Worm (Caenorhabditis elegans) whole organism, L4 larva: ENCODE data around the gene nhl-3.

Experiments
- D1046.2 ChIP-seq: fragments of 200-800 bp; sonication (Bioruptor generic); IDR thresholded peaks from 2 replicates; pipeline ENCODE4 v1.3.6; 2022; ENCODE audit warnings: missing genetic modification characterization, missing compliant biosample characterization
- F10B5.3 ChIP-seq: sonication (generic microtip); optimal IDR thresholded peaks from 2 replicates; lab custom pipeline; 2016; ENCODE audit warnings: mild to moderate bottlenecking, missing genetic modification characterization, missing compliant biosample characterization
- F37D6.2 ChIP-seq: sonication (generic microtip); optimal IDR thresholded peaks from 2 replicates; lab custom pipeline; 2016; ENCODE audit warnings: mild to moderate bottlenecking, missing genetic modification characterization, missing compliant biosample characterization
- F44E2.7 ChIP-seq: fragments of 200-800 bp; sonication (Bioruptor generic); IDR thresholded peaks from 2 replicates; pipeline ENCODE4 v2.1.2; 2022; ENCODE audit warnings: missing genetic modification characterization, missing compliant biosample characterization
- F49E8.2 ChIP-seq: sonication (generic microtip); optimal IDR thresholded peaks from 2 replicates; lab custom pipeline; 2016; ENCODE audit warnings: missing compliant biosample characterization, mild to moderate bottlenecking, missing genetic modification characterization, borderline replicate concordance
- T20F7.1 ChIP-seq: fragments of 200-800 bp; sonication (Bioruptor generic); optimal IDR thresholded peaks from 2 replicates; lab custom pipeline; 2018; ENCODE audit warnings: mild to moderate bottlenecking, missing genetic modification characterization, missing compliant biosample characterization
- T26A8.4 ChIP-seq: fragments of 200-800 bp; sonication (Bioruptor generic); IDR thresholded peaks from 2 replicates; pipeline ENCODE4 v1.3.6; 2022; ENCODE audit warnings: missing genetic modification characterization, missing compliant biosample characterization
- Y48G9A.11 ChIP-seq: fragments of 200-800 bp; sonication (Bioruptor generic); IDR thresholded peaks from 2 replicates; pipeline ENCODE4 v1.3.6; 2022; ENCODE audit warnings: missing genetic modification reagents, missing genetic modification characterization, missing compliant biosample characterization
- ZK337.2 ChIP-seq: fragments of 200-800 bp; sonication (Bioruptor generic); IDR thresholded peaks from 2 replicates; pipeline ENCODE4 v1.3.6; 2022; ENCODE audit warnings: missing genetic modification reagents, missing genetic modification characterization, missing compliant biosample characterization
- ZK546.5 ChIP-seq, 2 experiments: sonication (generic microtip); optimal IDR thresholded peaks; 2 replicates each; lab custom pipeline; 2017; ENCODE audit warnings: missing biosample characterization in 2 of 2, missing genetic modification characterization in 2 of 2
- aly-2 ChIP-seq: sonication (generic microtip); optimal IDR thresholded peaks from 2 replicates; lab custom pipeline; 2018; ENCODE audit warnings: missing biosample characterization, missing genetic modification characterization
- arid-1 ChIP-seq: fragments of 200-800 bp; sonication (Bioruptor generic); conservative IDR thresholded peaks from 2 replicates; pipeline ENCODE4 v1.3.6; 2022; ENCODE audit warnings: missing genetic modification reagents, missing genetic modification characterization, missing compliant biosample characterization
- ceh-20 ChIP-seq: fragments of 200-800 bp; sonication (Bioruptor generic); IDR thresholded peaks from 2 replicates; pipeline ENCODE4 v1.3.6; 2022; ENCODE audit warnings: missing genetic modification reagents, missing genetic modification characterization, missing compliant biosample characterization
- ceh-28 ChIP-seq: fragments of 150-350 bp; optimal IDR thresholded peaks from 2 replicates; lab custom pipeline; 2014; ENCODE audit warnings: missing biosample characterization, missing genetic modification reagents, missing genetic modification characterization
- ceh-44 ChIP-seq: fragments of 200-800 bp; sonication (Bioruptor generic); IDR thresholded peaks from 2 replicates; pipeline ENCODE4 v1.3.6; 2022; ENCODE audit warnings: missing genetic modification reagents, missing genetic modification characterization, missing compliant biosample characterization
- ceh-62 ChIP-seq: sonication (generic microtip); optimal IDR thresholded peaks from 2 replicates; lab custom pipeline; 2017; ENCODE audit warnings: missing biosample characterization, missing genetic modification characterization
- daf-19 ChIP-seq: fragments of 200-800 bp; sonication (Bioruptor generic); conservative IDR thresholded peaks from 2 replicates; pipeline ENCODE4 v1.3.6; 2022; ENCODE audit warnings: missing genetic modification characterization, missing compliant biosample characterization
- dmd-8 ChIP-seq: fragments of 200-800 bp; sonication (Bioruptor generic); IDR thresholded peaks from 2 replicates; pipeline ENCODE4 v1.3.6; 2022; ENCODE audit warnings: missing genetic modification characterization, missing compliant biosample characterization
- egl-27 ChIP-seq: sonication (generic microtip); optimal IDR thresholded peaks from 3 replicates; lab custom pipeline; 2017; ENCODE audit warnings: missing biosample characterization, missing genetic modification reagents, missing genetic modification characterization
- hlh-11 ChIP-seq: fragments of 200-800 bp; sonication (Bioruptor generic); optimal IDR thresholded peaks from 2 replicates; lab custom pipeline; 2018; ENCODE audit warnings: mild to moderate bottlenecking, missing genetic modification characterization, missing compliant biosample characterization
- hlh-30 ChIP-seq: sonication (generic microtip); optimal IDR thresholded peaks from 2 replicates; lab custom pipeline; 2017; ENCODE audit warnings: antibody characterized with exemption, mild to moderate bottlenecking, missing genetic modification characterization, missing compliant biosample characterization; ENCODE audit not compliant: insufficient read depth
- hmg-1.1 ChIP-seq: fragments of 200-800 bp; sonication (Bioruptor generic); IDR thresholded peaks from 2 replicates; pipeline ENCODE4 v1.3.6; 2022; ENCODE audit warnings: missing genetic modification reagents, missing genetic modification characterization, missing compliant biosample characterization
- jun-1 ChIP-seq: fragments of 150-350 bp; optimal IDR thresholded peaks from 2 replicates; lab custom pipeline; 2014; ENCODE audit warnings: missing biosample characterization, missing genetic modification reagents, missing genetic modification characterization
- lim-7 ChIP-seq: fragments of 200-800 bp; sonication (Bioruptor generic); IDR thresholded peaks from 2 replicates; pipeline ENCODE4 v1.3.6; 2022; ENCODE audit warnings: missing genetic modification characterization, missing compliant biosample characterization
- lin-38 ChIP-seq: fragments of 200-800 bp; sonication (Bioruptor generic); IDR thresholded peaks from 2 replicates; pipeline ENCODE4 v1.3.6; 2022; ENCODE audit warnings: missing genetic modification reagents, missing genetic modification characterization, missing compliant biosample characterization
- lsy-2 ChIP-seq, 2 experiments: fragments of 150-350 bp in 1 of 2; sonication (generic microtip) in 1 of 2; optimal IDR thresholded peaks; 2 replicates each; lab custom pipeline; 2014 to 2017; ENCODE audit warnings: missing biosample characterization in 2 of 2, missing genetic modification characterization in 2 of 2
- madf-5 ChIP-seq, 2 experiments: fragments of 200-800 bp; sonication (Bioruptor generic); IDR thresholded peaks; 2 replicates each; pipeline ENCODE4 v1.3.6; 2022; ENCODE audit warnings: missing compliant biosample characterization in 2 of 2, missing genetic modification characterization in 2 of 2
- mdt-29 ChIP-seq: fragments of 200-800 bp; sonication (Bioruptor generic); IDR thresholded peaks from 2 replicates; pipeline ENCODE4 v1.3.6; 2022; ENCODE audit warnings: missing genetic modification reagents, missing genetic modification characterization, missing compliant biosample characterization
- mep-1 ChIP-seq: fragments of 150-350 bp; sonication (generic microtip); optimal IDR thresholded peaks from 3 replicates; lab custom pipeline; 2014; ENCODE audit warnings: missing biosample characterization, missing genetic modification characterization
- mes-2 ChIP-seq: sonication (generic microtip); optimal IDR thresholded peaks from 2 replicates; lab custom pipeline; 2016; ENCODE audit warnings: missing genotype, mild to moderate bottlenecking, missing genetic modification characterization, missing compliant biosample characterization; ENCODE audit not compliant: poor library complexity, severe bottlenecking
- mxl-3 ChIP-seq: fragments of 200-800 bp; sonication (Bioruptor generic); optimal IDR thresholded peaks from 2 replicates; lab custom pipeline; 2018; ENCODE audit warnings: mild to moderate bottlenecking, missing genetic modification characterization, missing compliant biosample characterization
- nhr-102 ChIP-seq: sonication (generic microtip); optimal IDR thresholded peaks from 2 replicates; lab custom pipeline; 2016; ENCODE audit warnings: mild to moderate bottlenecking, missing genetic modification characterization, moderate library complexity, missing compliant biosample characterization
- nhr-25 ChIP-seq: sonication (generic microtip); optimal IDR thresholded peaks from 2 replicates; lab custom pipeline; 2017; ENCODE audit warnings: missing genetic modification characterization, mild to moderate bottlenecking, missing compliant biosample characterization, antibody characterized with exemption, moderate library complexity, borderline replicate concordance; ENCODE audit not compliant: insufficient read depth
- nhr-41 ChIP-seq: fragments of 200-800 bp; sonication (Bioruptor generic); IDR thresholded peaks from 2 replicates; pipeline ENCODE4 v1.3.6; 2022; ENCODE audit warnings: missing genetic modification reagents, missing genetic modification characterization, missing compliant biosample characterization
- nhr-48 ChIP-seq: sonication (generic microtip); optimal IDR thresholded peaks from 2 replicates; lab custom pipeline; 2016; ENCODE audit warnings: mild to moderate bottlenecking, missing genetic modification characterization, missing compliant biosample characterization
- nhr-6 ChIP-seq: fragments of 150-350 bp; optimal IDR thresholded peaks from 2 replicates; lab custom pipeline; 2014; ENCODE audit warnings: missing biosample characterization, missing genetic modification characterization
- nhr-76 ChIP-seq: fragments of 150-350 bp; optimal IDR thresholded peaks from 2 replicates; lab custom pipeline; 2014; ENCODE audit warnings: missing biosample characterization, missing genetic modification characterization
- pha-4 ChIP-seq, 2 experiments: fragments of 150-350 bp in 1 of 2; fragments of 200-800 bp in 1 of 2; sonication (Bioruptor generic) in 1 of 2; IDR thresholded peaks in 1 of 2; optimal IDR thresholded peaks in 1 of 2; 2 replicates each; pipeline versions ENCODE4 v1.3.6 to Lab custom; 2014 to 2022; ENCODE audit warnings: missing genetic modification characterization in 2 of 2, missing genetic modification reagents in 2 of 2, missing biosample characterization in 1 of 2, missing compliant biosample characterization in 1 of 2
- php-3 ChIP-seq: fragments of 200-800 bp; sonication (Bioruptor generic); IDR thresholded peaks from 2 replicates; pipeline ENCODE4 v1.3.6; 2022; ENCODE audit warnings: missing genetic modification reagents, missing genetic modification characterization, missing compliant biosample characterization
- pqm-1 ChIP-seq: sonication (generic microtip); optimal IDR thresholded peaks from 2 replicates; lab custom pipeline; 2017; ENCODE audit warnings: missing biosample characterization, missing genetic modification characterization
- rbr-2 ChIP-seq: sonication (generic microtip); optimal IDR thresholded peaks from 2 replicates; lab custom pipeline; 2016; ENCODE audit warnings: missing genotype, missing genetic modification characterization, missing compliant biosample characterization
- sdz-12 ChIP-seq: fragments of 200-800 bp; sonication (Bioruptor generic); optimal IDR thresholded peaks from 2 replicates; lab custom pipeline; 2018; ENCODE audit warnings: mild to moderate bottlenecking, missing genetic modification characterization, missing compliant biosample characterization
- set-16 ChIP-seq: fragments of 200-800 bp; sonication (Bioruptor generic); IDR thresholded peaks from 2 replicates; pipeline ENCODE4 v1.3.6; 2022; ENCODE audit warnings: missing genetic modification reagents, missing genetic modification characterization, missing compliant biosample characterization
- tag-97 ChIP-seq: fragments of 200-800 bp; sonication (Bioruptor generic); IDR thresholded peaks from 2 replicates; pipeline ENCODE4 v1.3.6; 2022; ENCODE audit warnings: missing genetic modification characterization, missing compliant biosample characterization
- unc-130 ChIP-seq: sonication (generic microtip); optimal IDR thresholded peaks from 2 replicates; lab custom pipeline; 2016; ENCODE audit warnings: missing genetic modification reagents, missing genetic modification characterization, missing compliant biosample characterization
- unc-39 ChIP-seq: sonication (generic microtip); optimal IDR thresholded peaks from 2 replicates; lab custom pipeline; 2017; ENCODE audit warnings: missing biosample characterization, missing genetic modification characterization
- unc-62 ChIP-seq, 3 experiments: fragments of 150-350 bp in 1 of 3; sonication (generic microtip); optimal IDR thresholded peaks in 2 of 3; peaks in 1 of 3; 1 replicate in 1 of 3; 2 replicates in 2 of 3; lab custom pipeline; 2014 to 2017; ENCODE audit warnings: missing biosample characterization in 3 of 3, missing genetic modification characterization in 3 of 3, missing genetic modification reagents in 3 of 3, missing genotype in 1 of 3
- vab-7 ChIP-seq: fragments of 200-800 bp; sonication (Bioruptor generic); IDR thresholded peaks from 2 replicates; pipeline ENCODE4 v1.3.6; 2022; ENCODE audit warnings: missing genetic modification reagents, missing genetic modification characterization, missing compliant biosample characterization
- zip-11 ChIP-seq: fragments of 200-800 bp; sonication (Bioruptor generic); IDR thresholded peaks from 2 replicates; pipeline ENCODE4 v1.3.6; 2022; ENCODE audit warnings: missing genetic modification characterization, missing compliant biosample characterization
- ztf-7 ChIP-seq: fragments of 150-350 bp; optimal IDR thresholded peaks from 2 replicates; lab custom pipeline; 2014; ENCODE audit warnings: missing biosample characterization, missing genetic modification characterization

nhl-3 gene

ce11 chrII:625926-626325 lies 24.0 kb upstream of the nhl-3 start:
- TF ChIP-seq unc-62 (GFP tag; optimal IDR thresholded peaks at IDR 0.05 in 1 of 2; lab: Kevin White, UChicago), result peak in 1 of 2 experiments; percentile 5
- TF ChIP-seq unc-62 (tag; optimal IDR thresholded peaks at IDR 0.05; lab: Kevin White, UChicago), result no peak
- no peak for TF ChIP-seq pha-4 (GFP tag; IDR thresholded peaks at IDR 0.05; lab: Robert Waterston, UW)
- TF ChIP-seq pha-4 (tag; optimal IDR thresholded peaks at IDR 0.05; lab: Kevin White, UChicago), result peak; percentile 5
- peak; percentile 50 for TF ChIP-seq mxl-3 (GFP tag; lab: Kevin White, UChicago)
- TF ChIP-seq F10B5.3, result no peak
- TF ChIP-seq unc-130 (GFP tag; lab: Kevin White, UChicago), result no peak
- no peak for TF ChIP-seq ceh-62
- TF ChIP-seq jun-1, result no peak
- TF ChIP-seq dmd-8 (GFP tag; lab: Robert Waterston, UW), result no peak
- TF ChIP-seq madf-5 (GFP tag; IDR thresholded peaks at IDR 0.05; lab: Robert Waterston, UW), result no peak
- no peak for TF ChIP-seq mep-1 (tag; lab: Kevin White, UChicago)
- no peak for TF ChIP-seq lim-7 (GFP tag; lab: Robert Waterston, UW)
- no peak for TF ChIP-seq ceh-20 (GFP tag; lab: Robert Waterston, UW)
- no peak for TF ChIP-seq nhr-6 (tag; lab: Kevin White, UChicago)
- TF ChIP-seq T20F7.1 (GFP tag; lab: Kevin White, UChicago), result no peak
- TF ChIP-seq nhr-41, result no peak
- no peak for TF ChIP-seq Y48G9A.11
- TF ChIP-seq nhr-48 (tag; lab: Kevin White, UChicago), result no peak
- no peak for TF ChIP-seq daf-19
- no peak for TF ChIP-seq egl-27 (tag; lab: Kevin White, UChicago)
- no peak for TF ChIP-seq vab-7
- TF ChIP-seq arid-1 (GFP tag; lab: Robert Waterston, UW), result no peak
- TF ChIP-seq hlh-11 (tag; lab: Kevin White, UChicago), result peak; percentile 66
- no peak for TF ChIP-seq ceh-28
- no peak for TF ChIP-seq mdt-29
- no peak for TF ChIP-seq tag-97 (GFP tag; lab: Robert Waterston, UW)
- no peak for TF ChIP-seq F37D6.2 (tag; lab: Kevin White, UChicago)
- TF ChIP-seq nhr-76, result no peak
- TF ChIP-seq ZK546.5 (tag; optimal IDR thresholded peaks at IDR 0.05; lab: Kevin White, UChicago), result no peak
- no peak for TF ChIP-seq lsy-2 (tag; optimal IDR thresholded peaks at IDR 0.05; lab: Kevin White, UChicago)
- TF ChIP-seq hmg-1.1 (GFP tag; lab: Robert Waterston, UW), result 0 out of 2 replicates have a peak, but pooled peaks have one; percentile 38
- TF ChIP-seq F44E2.7 (GFP tag; lab: Robert Waterston, UW), result no peak
- TF ChIP-seq D1046.2 (GFP tag; lab: Robert Waterston, UW), result no peak
- TF ChIP-seq T26A8.4 (GFP tag; lab: Robert Waterston, UW), result no peak
- no peak for TF ChIP-seq nhr-102 (tag; lab: Kevin White, UChicago)
- no peak for TF ChIP-seq aly-2
- no peak for TF ChIP-seq ceh-44 (GFP tag; lab: Robert Waterston, UW)
- no peak for TF ChIP-seq ztf-7 (tag; lab: Kevin White, UChicago)
- no peak for TF ChIP-seq pqm-1 (tag; lab: Kevin White, UChicago)
- TF ChIP-seq set-16 (GFP tag; lab: Robert Waterston, UW), result peak; percentile 20; the same call in 1 of the 2 replicates
- no peak for TF ChIP-seq nhr-25 (tag; lab: Kevin White, UChicago)
- TF ChIP-seq sdz-12 (GFP tag; lab: Kevin White, UChicago), result no peak
- no peak; the same call in 1 of the 2 replicates for TF ChIP-seq lin-38 (GFP tag; lab: Robert Waterston, UW)
- TF ChIP-seq mes-2 (tag; lab: Kevin White, UChicago), result no peak
- TF ChIP-seq zip-11 (GFP tag; lab: Robert Waterston, UW), result no peak
- 0 out of 2 replicates have a peak, but pooled peaks have one; percentile 2 for TF ChIP-seq ZK337.2
- no peak for TF ChIP-seq F49E8.2 (tag; lab: Kevin White, UChicago)
- TF ChIP-seq php-3 (GFP tag; lab: Robert Waterston, UW), result no peak
- TF ChIP-seq unc-39 (tag; lab: Kevin White, UChicago), result no peak
- TF ChIP-seq hlh-30 (tag; lab: Kevin White, UChicago), result peak; percentile 65
- peak; percentile 34 for TF ChIP-seq rbr-2 (tag; lab: Kevin White, UChicago)
